Fruit fly (Drosophila melanogaster): ENCODE results near the gene CG12206.

Gene CG12206

DNA sequence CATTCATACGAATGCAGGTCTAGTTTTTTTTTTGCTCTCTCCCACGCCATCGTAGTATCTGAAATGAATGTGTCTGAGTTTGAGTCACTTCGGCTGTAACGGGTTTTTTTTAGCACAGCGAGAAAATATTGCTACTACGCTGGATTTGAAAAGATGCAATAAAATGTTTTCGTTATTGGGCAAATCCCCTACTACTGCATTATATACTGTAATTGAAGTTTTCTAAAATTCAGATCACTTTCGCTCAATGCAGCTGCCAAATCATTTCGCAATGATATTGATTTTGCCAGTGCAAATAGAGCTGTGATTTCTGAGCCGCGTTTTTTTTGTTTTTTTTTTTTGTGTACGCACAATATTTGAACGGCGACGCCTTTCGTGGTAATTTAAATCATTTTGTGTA is 41.4 kb downstream of the CG12206 start:
- TF ChIP-seq Dfd (GFP tag; optimal IDR thresholded peaks at IDR 0.05) = no peak
- no peak for TF ChIP-seq dsf (GFP tag; optimal IDR thresholded peaks at IDR 0.05; ENCODE audit: borderline replicate concordance)
- TF ChIP-seq pan (optimal IDR thresholded peaks at IDR 0.05) = no peak
- peak; percentile 36 for TF ChIP-seq h (GFP tag; optimal IDR thresholded peaks at IDR 0.05)
- peak; percentile 13 for TF ChIP-seq HLH106 (tag; optimal IDR thresholded peaks at IDR 0.05)
- no peak for TF ChIP-seq N (GFP tag; optimal IDR thresholded peaks at IDR 0.05)
- TF ChIP-seq tai (GFP tag; optimal IDR thresholded peaks at IDR 0.05) = peak; percentile 43
- peak; percentile 47 for TF ChIP-seq GATAd (GFP tag; optimal IDR thresholded peaks at IDR 0.05)
- no peak for TF ChIP-seq CrebA (GFP tag; optimal IDR thresholded peaks at IDR 0.05; ENCODE audit: borderline replicate concordance)
- no peak for TF ChIP-seq usp (GFP tag; optimal IDR thresholded peaks at IDR 0.05)
- no peak for TF ChIP-seq Mio (GFP tag; optimal IDR thresholded peaks at IDR 0.05)
- peak; percentile 74 for TF ChIP-seq br (GFP tag; optimal IDR thresholded peaks at IDR 0.05)
- peak; percentile 32 for TF ChIP-seq Sp1 (GFP tag; optimal IDR thresholded peaks at IDR 0.05)
- TF ChIP-seq Hr83 (GFP tag; optimal IDR thresholded peaks at IDR 0.05; ENCODE audit: poor library complexity, severe bottlenecking) = peak; percentile 27
- no peak for TF ChIP-seq Abd-B (GFP tag; optimal IDR thresholded peaks at IDR 0.05)
- TF ChIP-seq OdsH (GFP tag; optimal IDR thresholded peaks at IDR 0.05) = peak; percentile 62
- no peak for TF ChIP-seq sv (GFP tag; optimal IDR thresholded peaks at IDR 0.05)
- TF ChIP-seq CG32264 (GFP tag; optimal IDR thresholded peaks at IDR 0.05) = peak; percentile 64
- peak; percentile 19 for TF ChIP-seq jim (GFP tag; optimal IDR thresholded peaks at IDR 0.05)
- TF ChIP-seq Rel (GFP tag; optimal IDR thresholded peaks at IDR 0.05) = no peak
- TF ChIP-seq Rel (tag; optimal IDR thresholded peaks at IDR 0.05) = no peak
- TF ChIP-seq Hr78 (GFP tag; optimal IDR thresholded peaks at IDR 0.05) = no peak
- TF ChIP-seq foxo (GFP tag; optimal IDR thresholded peaks at IDR 0.05) = peak in 1 of 2 experiments; percentile 72
- TF ChIP-seq woc (GFP tag; optimal IDR thresholded peaks at IDR 0.05) = peak; percentile 19
- TF ChIP-seq fru (GFP tag; optimal IDR thresholded peaks at IDR 0.05) = peak; percentile 78
- no peak for TF ChIP-seq CG9705 (GFP tag; optimal IDR thresholded peaks at IDR 0.05)
- TF ChIP-seq Dif (GFP tag; optimal IDR thresholded peaks at IDR 0.05; ENCODE audit: partially characterized antibody) = no peak
- TF ChIP-seq ey (GFP tag; optimal IDR thresholded peaks at IDR 0.05) = peak; percentile 77
- TF ChIP-seq Vsx2 (GFP tag; optimal IDR thresholded peaks at IDR 0.05; ENCODE audit: partially characterized antibody) = no peak
- TF ChIP-seq Hnf4 (GFP tag; optimal IDR thresholded peaks at IDR 0.05) = peak; percentile 73
- no peak for TF ChIP-seq lola (GFP tag; optimal IDR thresholded peaks at IDR 0.05)
- TF ChIP-seq rgr (GFP tag; optimal IDR thresholded peaks at IDR 0.05) = peak; percentile 76
- TF ChIP-seq dmrt93B (GFP tag; optimal IDR thresholded peaks at IDR 0.05) = peak; percentile 39
- no peak for TF ChIP-seq Myc (optimal IDR thresholded peaks at IDR 0.05)
- TF ChIP-seq dl (GFP tag; optimal IDR thresholded peaks at IDR 0.05; ENCODE audit: insufficient read depth in 1 of 2, partially characterized antibody in 2 of 2) = no peak
- TF ChIP-seq brk (GFP tag; optimal IDR thresholded peaks at IDR 0.05) = no peak
- no peak for TF ChIP-seq psq (GFP tag; optimal IDR thresholded peaks at IDR 0.05)
- TF ChIP-seq sage (GFP tag; optimal IDR thresholded peaks at IDR 0.05) = no peak
- TF ChIP-seq Jra (GFP tag; optimal IDR thresholded peaks at IDR 0.05) = peak; percentile 4

DNA sequence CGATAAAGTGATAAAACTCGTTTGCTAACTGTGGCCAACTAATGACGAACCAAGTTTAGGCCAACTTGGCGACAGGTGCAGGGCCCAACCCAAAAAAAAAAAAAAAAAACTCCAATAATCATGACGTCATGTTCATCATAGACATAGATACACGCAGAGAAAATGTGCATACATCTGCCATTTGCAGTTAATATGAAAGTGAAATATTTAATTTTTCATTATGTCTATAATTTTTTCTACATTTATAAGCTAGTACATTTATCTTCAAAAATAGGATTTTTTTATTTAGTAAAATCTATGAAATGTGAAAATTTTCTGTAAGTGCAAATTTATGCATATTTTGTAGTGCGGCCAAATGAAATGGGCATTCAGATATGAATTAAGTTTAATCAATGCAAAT is 42.7 kb downstream of the CG12206 start:
- TF ChIP-seq CrebA (GFP tag; optimal IDR thresholded peaks at IDR 0.05; ENCODE audit: borderline replicate concordance) (no peak), sv (GFP tag; optimal IDR thresholded peaks at IDR 0.05) (peak; percentile 35)

DNA sequence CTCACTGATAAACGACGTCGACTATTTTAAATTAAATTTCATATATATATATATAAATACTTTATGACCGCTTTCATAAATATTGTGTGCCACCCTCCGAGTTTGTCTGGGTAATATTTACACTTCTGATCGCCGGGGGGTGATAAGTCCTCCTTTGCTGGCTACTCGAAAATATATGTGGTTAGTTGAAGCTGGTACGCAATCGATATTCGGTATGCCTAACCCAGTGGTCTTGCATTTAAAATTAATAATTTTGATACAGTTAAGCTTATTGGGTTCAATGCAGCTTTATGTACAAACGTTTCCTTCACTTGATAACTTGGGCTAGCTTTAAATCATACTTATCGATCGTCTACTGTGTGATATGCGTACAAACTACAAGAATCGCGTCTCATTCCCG is 44.4 kb downstream of the CG12206 start:
- no peak for TF ChIP-seq OdsH (GFP tag; optimal IDR thresholded peaks at IDR 0.05)
- TF ChIP-seq CG9705 (GFP tag; optimal IDR thresholded peaks at IDR 0.05) = no peak
- no peak for TF ChIP-seq Jra (GFP tag; optimal IDR thresholded peaks at IDR 0.05)
- no peak for TF ChIP-seq Rel (GFP tag; optimal IDR thresholded peaks at IDR 0.05)
- peak; percentile 32 for TF ChIP-seq Rel (tag; optimal IDR thresholded peaks at IDR 0.05)
- no peak for TF ChIP-seq CG32264 (GFP tag; optimal IDR thresholded peaks at IDR 0.05)
